Worm (Caenorhabditis elegans): Measurements from ENCODE around the gene H12I13.6.

Gene H12I13.6

ce11 chrII:6049546-6049945 is 28.2 kb upstream of the H12I13.6 start (continued):
- peak in 1 of 2 experiments; percentile 25 for TF ChIP-seq lin-35 (GFP tag; optimal IDR thresholded peaks at IDR 0.05)

DNA sequence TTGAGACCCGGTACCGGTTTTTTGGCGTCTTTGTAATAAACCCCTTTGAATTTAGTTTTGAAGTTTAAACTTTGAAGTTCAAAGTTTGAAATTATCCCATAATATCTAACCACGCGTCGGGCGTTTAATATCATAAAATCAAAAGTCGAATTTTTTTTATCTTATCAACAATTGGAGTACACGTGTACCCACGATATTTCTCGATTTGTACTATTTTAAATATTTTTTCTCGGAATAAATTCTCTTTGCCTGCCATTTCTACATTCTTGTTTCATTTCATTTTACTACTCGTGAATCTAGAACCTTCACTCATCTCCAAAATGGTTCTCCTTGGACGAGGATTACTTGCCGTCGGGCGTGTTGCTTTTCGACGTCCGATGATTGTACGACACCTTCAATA is 27.6 kb upstream of the H12I13.6 start, which contains the start of gene gldc-1:
Gene gldc-1 (plus strand): TSS at position 301 of the 400 bp plus-strand sequence.
- no peak for TF ChIP-seq mdl-1 (tag; optimal IDR thresholded peaks at IDR 0.05)
- TF ChIP-seq Y116A8C.19 (tag; optimal IDR thresholded peaks at IDR 0.05; ENCODE audit: borderline replicate concordance) = no peak
- TF ChIP-seq nhr-85 (tag) = no peak
- TF ChIP-seq nhr-47 (tag; optimal IDR thresholded peaks at IDR 0.05) = no peak
- no peak for TF ChIP-seq efl-3 (GFP tag; optimal IDR thresholded peaks at IDR 0.05)
- no peak for TF ChIP-seq irx-1 (tag; optimal IDR thresholded peaks at IDR 0.05)
- no peak for TF ChIP-seq ceh-82 (tag; optimal IDR thresholded peaks at IDR 0.05)
- TF ChIP-seq elt-3 (tag; optimal IDR thresholded peaks at IDR 0.05) = peak in 1 of 6 experiments; percentile 24
- TF ChIP-seq elt-2 (tag; optimal IDR thresholded peaks at IDR 0.05) = no peak
- no peak for TF ChIP-seq efl-1 (optimal IDR thresholded peaks at IDR 0.05)
- peak in 1 of 2 experiments; percentile 37 for TF ChIP-seq efl-1 (GFP tag; optimal IDR thresholded peaks at IDR 0.05 in 1 of 2)
- no peak for TF ChIP-seq nhr-237 (tag; optimal IDR thresholded peaks at IDR 0.05)
- TF ChIP-seq jun-1 (tag; optimal IDR thresholded peaks at IDR 0.05) = no peak

DNA sequence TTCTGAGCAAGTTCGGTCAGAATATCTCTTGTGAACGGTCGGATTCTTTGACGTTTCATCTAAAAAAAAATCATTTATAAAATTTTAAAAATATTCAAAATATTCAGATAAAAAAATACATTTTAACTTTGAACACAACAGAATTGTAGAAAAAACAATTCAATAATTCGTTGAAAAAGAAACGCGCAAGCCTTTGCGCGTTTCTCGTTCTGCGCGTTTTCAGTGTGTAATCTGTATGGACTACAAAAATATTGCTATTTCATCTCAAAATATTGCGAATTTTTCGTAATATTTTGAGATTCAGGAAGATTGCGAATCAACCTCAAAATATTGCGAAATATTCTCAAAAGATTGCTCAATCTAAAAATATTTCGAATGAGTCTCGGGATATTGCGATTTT is 21.8 kb upstream of the H12I13.6 start, which contains the start of gene R12C12.7:
Gene R12C12.7 (minus strand): TSS at position 59 of the 400 bp plus-strand sequence.
- TF ChIP-seq fkh-4 (tag; optimal IDR thresholded peaks at IDR 0.05; ENCODE audit: borderline replicate concordance) (no peak), snpc-4 (tag; optimal IDR thresholded peaks at IDR 0.05) (no peak), ets-5 (GFP tag; IDR thresholded peaks at IDR 0.05) (no peak), hlh-4 (tag; optimal IDR thresholded peaks at IDR 0.05) (no peak), nhr-85 (tag) (no peak), C04F5.9 (tag; optimal IDR thresholded peaks at IDR 0.05) (no peak), snu-23 (GFP tag; optimal IDR thresholded peaks at IDR 0.05) (peak; percentile 5), unc-62 (GFP tag; optimal IDR thresholded peaks at IDR 0.05) (no peak), fos-1 (tag; optimal IDR thresholded peaks at IDR 0.05) (no peak), dpl-1 (GFP tag; optimal IDR thresholded peaks at IDR 0.05) (peak; percentile 9 to 55 (median 29)), hlh-17 (GFP tag; optimal IDR thresholded peaks at IDR 0.05; ENCODE audit: borderline replicate concordance) (no peak), nhr-71 (tag; optimal IDR thresholded peaks at IDR 0.05) (no peak), efl-3 (GFP tag; optimal IDR thresholded peaks at IDR 0.05) (no peak), lin-14 (GFP tag; optimal IDR thresholded peaks at IDR 0.05) (no peak), lin-13 (GFP tag; optimal IDR thresholded peaks at IDR 0.05) (no peak), F16B12.6 (tag; optimal IDR thresholded peaks at IDR 0.05) (no peak), nhr-12 (tag; optimal IDR thresholded peaks at IDR 0.05) (no peak), pax-3 (tag; optimal IDR thresholded peaks at IDR 0.05) (no peak), efl-1 (optimal IDR thresholded peaks at IDR 0.05) (peak; percentile 41 to 53), efl-1 (GFP tag; optimal IDR thresholded peaks at IDR 0.05 in 1 of 2) (peak; percentile 17 to 88), zip-4 (GFP tag; optimal IDR thresholded peaks at IDR 0.05) (no peak), lsy-2 (tag; optimal IDR thresholded peaks at IDR 0.05) (peak in 1 of 2 experiments; percentile 45), vab-15 (tag; optimal IDR thresholded peaks at IDR 0.05) (no peak), ceh-88 (GFP tag; IDR thresholded peaks at IDR 0.05) (no peak), aha-1 (tag; optimal IDR thresholded peaks at IDR 0.05) (no peak), zag-1 (tag; optimal IDR thresholded peaks at IDR 0.05) (no peak), unc-30 (tag; optimal IDR thresholded peaks at IDR 0.05) (no peak), swsn-7 (tag; optimal IDR thresholded peaks at IDR 0.05) (no peak), fkh-10 (GFP tag; optimal IDR thresholded peaks at IDR 0.05) (no peak), xbp-1 (tag; optimal IDR thresholded peaks at IDR 0.05) (no peak), ceh-8 (GFP tag; optimal IDR thresholded peaks at IDR 0.05) (no peak), elt-2 (tag; optimal IDR thresholded peaks at IDR 0.05) (no peak), ceh-90 (tag; optimal IDR thresholded peaks at IDR 0.05) (no peak), blmp-1 (tag; optimal IDR thresholded peaks at IDR 0.05) (peak; percentile 17), hpl-2 (GFP tag; optimal IDR thresholded peaks at IDR 0.05) (no peak), sptf-1 (tag; optimal IDR thresholded peaks at IDR 0.05) (no peak), nhr-11 (tag; optimal IDR thresholded peaks at IDR 0.05) (no peak), nhr-20 (tag; optimal IDR thresholded peaks at IDR 0.05) (peak; percentile 3), dsc-1 (tag; optimal IDR thresholded peaks at IDR 0.05) (no peak), lin-35 (GFP tag; optimal IDR thresholded peaks at IDR 0.05) (peak in 1 of 2 experiments; percentile 66), skn-1 (tag; optimal IDR thresholded peaks at IDR 0.05) (no peak), sox-4 (tag; optimal IDR thresholded peaks at IDR 0.05) (no peak)
